Fruit fly (Drosophila melanogaster) whole organism, embryonic: ENCODE data around the gene Wdfy2.
A peak's percentile ranks its signal among the peaks of the same experiment; 100 is the strongest.

Experiments
- CG10462 ChIP-seq: fragments of 200-800 bp; sonication (Bioruptor generic); optimal IDR thresholded peaks from 2 replicates; lab custom pipeline; 2016; ENCODE audit warnings: missing biosample characterization, missing genetic modification characterization
- CG10543 ChIP-seq: fragments of 200-800 bp; sonication (Bioruptor generic); optimal IDR thresholded peaks from 3 replicates; lab custom pipeline; 2017; ENCODE audit warnings: missing biosample characterization, mild to moderate bottlenecking, missing genetic modification characterization, moderate library complexity
- CG11456 ChIP-seq: fragments of 200-800 bp; sonication (Bioruptor generic); IDR thresholded peaks from 3 replicates; pipeline ENCODE4 v1.3.6; 2022; ENCODE audit warnings: missing biosample characterization, missing genetic modification characterization
- CG11504 ChIP-seq: fragments of 200-800 bp; sonication (Bioruptor generic); optimal IDR thresholded peaks from 3 replicates; lab custom pipeline; 2019; ENCODE audit warnings: missing biosample characterization, mild to moderate bottlenecking, missing genetic modification characterization, moderate library complexity
- CG11723 ChIP-seq: fragments of 200-800 bp; sonication (Bioruptor generic); optimal IDR thresholded peaks from 2 replicates; lab custom pipeline; 2017; ENCODE audit warnings: missing biosample characterization, mild to moderate bottlenecking, missing genetic modification characterization
- CG12104 ChIP-seq: fragments of 200-800 bp; sonication (Bioruptor generic); optimal IDR thresholded peaks from 3 replicates; lab custom pipeline; 2016; ENCODE audit warnings: missing biosample characterization, missing genetic modification characterization
- CG12659 ChIP-seq: fragments of 200-800 bp; sonication (Bioruptor generic); optimal IDR thresholded peaks from 3 replicates; lab custom pipeline; 2017; ENCODE audit warnings: mild to moderate bottlenecking, missing biosample characterization, missing genetic modification reagents, missing genetic modification characterization
- CG12744 ChIP-seq: fragments of 200-800 bp; sonication (Bioruptor generic); optimal IDR thresholded peaks from 2 replicates; lab custom pipeline; 2016; ENCODE audit warnings: missing biosample characterization, missing genetic modification characterization
- CG14441 ChIP-seq: fragments of 200-800 bp; sonication (Bioruptor generic); IDR thresholded peaks from 2 replicates; pipeline ENCODE4 v1.3.6; 2022; ENCODE audit warnings: missing biosample characterization, missing genetic modification characterization
- CG15514 ChIP-seq: fragments of 200-800 bp; sonication (Bioruptor generic); optimal IDR thresholded peaks from 3 replicates; lab custom pipeline; 2017; ENCODE audit warnings: missing biosample characterization, missing genetic modification characterization, mild to moderate bottlenecking, moderate library complexity, missing genetic modification reagents
- CG1603 ChIP-seq: fragments of 200-800 bp; sonication (Bioruptor generic); optimal IDR thresholded peaks from 2 replicates; lab custom pipeline; 2019; ENCODE audit warnings: missing biosample characterization, mild to moderate bottlenecking, missing genetic modification characterization, moderate library complexity
- CG17361 ChIP-seq: fragments of 200-800 bp; sonication (Bioruptor generic); IDR thresholded peaks from 3 replicates; pipeline ENCODE4 v1.3.6; 2022; ENCODE audit warnings: missing biosample characterization, missing genetic modification characterization
- CG18599 ChIP-seq: fragments of 200-800 bp; sonication (Bioruptor generic); optimal IDR thresholded peaks from 3 replicates; lab custom pipeline; 2017; ENCODE audit warnings: missing biosample characterization, missing genetic modification characterization, mild to moderate bottlenecking, moderate library complexity, missing genetic modification reagents
- CG30403 ChIP-seq: fragments of 200-800 bp; sonication (Bioruptor generic); optimal IDR thresholded peaks from 3 replicates; lab custom pipeline; 2016; ENCODE audit warnings: missing biosample characterization, missing genetic modification characterization
- CG32772 ChIP-seq: fragments of 200-800 bp; sonication (Bioruptor generic); IDR thresholded peaks from 2 replicates; pipeline ENCODE4 v1.3.6; 2022; ENCODE audit warnings: missing biosample characterization, missing genetic modification characterization
- CG3281 ChIP-seq: fragments of 200-800 bp; sonication (Bioruptor generic); optimal IDR thresholded peaks from 3 replicates; lab custom pipeline; 2017; ENCODE audit warnings: missing biosample characterization, mild to moderate bottlenecking, missing genetic modification characterization
- CG3995 ChIP-seq: fragments of 200-800 bp; sonication (Bioruptor generic); optimal IDR thresholded peaks from 3 replicates; lab custom pipeline; 2016; ENCODE audit warnings: missing biosample characterization, missing genetic modification characterization
- CG6813 ChIP-seq: fragments of 200-800 bp; sonication (Bioruptor generic); optimal IDR thresholded peaks from 2 replicates; lab custom pipeline; 2017; ENCODE audit warnings: missing biosample characterization, missing genetic modification characterization, mild to moderate bottlenecking, moderate library complexity, missing genetic modification reagents
- CG8281 ChIP-seq: fragments of 200-800 bp; sonication (Bioruptor generic); optimal IDR thresholded peaks from 2 replicates; lab custom pipeline; 2018; ENCODE audit warnings: missing biosample characterization, mild to moderate bottlenecking, missing genetic modification characterization, moderate library complexity
- CG9727 ChIP-seq: fragments of 200-800 bp; sonication (Bioruptor generic); optimal IDR thresholded peaks from 3 replicates; lab custom pipeline; 2017; ENCODE audit warnings: missing biosample characterization, mild to moderate bottlenecking, missing genetic modification characterization
- CG9797 ChIP-seq: fragments of 200-800 bp; sonication (Bioruptor generic); optimal IDR thresholded peaks from 3 replicates; lab custom pipeline; 2018; ENCODE audit warnings: missing biosample characterization, mild to moderate bottlenecking, missing genetic modification characterization
- Camta ChIP-seq: fragments of 200-800 bp; sonication (Bioruptor generic); optimal IDR thresholded peaks from 2 replicates; lab custom pipeline; 2016; ENCODE audit warnings: missing biosample characterization, missing genetic modification characterization
- Chrac-16 ChIP-seq: fragments of 200-800 bp; sonication (Bioruptor generic); optimal IDR thresholded peaks from 3 replicates; lab custom pipeline; 2016; ENCODE audit warnings: missing biosample characterization, missing genetic modification characterization
- D ChIP-seq, 2 experiments: fragments of 200-800 bp in 1 of 2; fragments of >200 bp in 1 of 2; sonication (Bioruptor generic) in 1 of 2; optimal IDR thresholded peaks; 2 replicates in 1 of 2; 3 replicates in 1 of 2; lab custom pipeline; 2017; ENCODE audit warnings: mild to moderate bottlenecking in 1 of 2, missing biosample characterization in 1 of 2, missing genetic modification characterization in 1 of 2, missing genetic modification reagents in 1 of 2
- Dfd ChIP-seq, 2 experiments: fragments of >200 bp; optimal IDR thresholded peaks; 2 replicates each; lab custom pipeline; 2017; ENCODE audit warnings: missing biosample characterization in 2 of 2, missing genetic modification characterization in 2 of 2
- Dll ChIP-seq: fragments of 200-800 bp; sonication (Bioruptor generic); IDR thresholded peaks from 4 replicates; pipeline ENCODE4 v1.3.6; 2022; ENCODE audit warnings: missing biosample characterization, missing genetic modification characterization; ENCODE audit not compliant: partially characterized antibody
- Drgx ChIP-seq: fragments of 200-800 bp; sonication (Bioruptor generic); IDR thresholded peaks from 2 replicates; pipeline ENCODE4 v1.3.6; 2022; ENCODE audit warnings: missing biosample characterization, missing genetic modification characterization
- E2f2 ChIP-seq: fragments of 200-800 bp; sonication (Bioruptor generic); IDR thresholded peaks from 2 replicates; pipeline ENCODE4 v1.3.6; 2022; ENCODE audit warnings: missing biosample characterization, missing genetic modification characterization
- Fer1 ChIP-seq: fragments of 200-800 bp; sonication (Bioruptor generic); optimal IDR thresholded peaks from 2 replicates; lab custom pipeline; 2017; ENCODE audit warnings: missing biosample characterization, mild to moderate bottlenecking, missing genetic modification characterization
- Oaz ChIP-seq: fragments of 200-800 bp; sonication (Bioruptor generic); IDR thresholded peaks from 2 replicates; pipeline ENCODE4 v1.3.6; 2022; ENCODE audit warnings: missing biosample characterization, missing genetic modification characterization
- TFAM ChIP-seq: fragments of 200-800 bp; sonication (Bioruptor generic); optimal IDR thresholded peaks from 2 replicates; lab custom pipeline; 2017; ENCODE audit warnings: missing biosample characterization, missing genetic modification characterization, inconsistent platforms
- ab ChIP-seq: fragments of 200-800 bp; sonication (Bioruptor generic); optimal IDR thresholded peaks from 2 replicates; lab custom pipeline; 2016; ENCODE audit warnings: missing biosample characterization, missing genetic modification characterization
- bsh ChIP-seq, 2 experiments: fragments of 200-800 bp; sonication (Bioruptor generic); optimal IDR thresholded peaks; 2 replicates each; lab custom pipeline; 2017 to 2018; ENCODE audit warnings: mild to moderate bottlenecking in 2 of 2, missing biosample characterization in 2 of 2, missing genetic modification characterization in 2 of 2, moderate library complexity in 1 of 2
- cg ChIP-seq: fragments of 200-800 bp; sonication (Bioruptor generic); optimal IDR thresholded peaks from 3 replicates; lab custom pipeline; 2019; ENCODE audit warnings: missing biosample characterization, mild to moderate bottlenecking, missing genetic modification characterization, moderate library complexity
- corto ChIP-seq: fragments of 200-800 bp; sonication (Bioruptor generic); optimal IDR thresholded peaks from 2 replicates; lab custom pipeline; 2016; ENCODE audit warnings: missing biosample characterization, mild to moderate bottlenecking, missing genetic modification characterization, moderate library complexity
- dmrt99B ChIP-seq: fragments of 200-800 bp; sonication (Bioruptor generic); optimal IDR thresholded peaks from 2 replicates; lab custom pipeline; 2018; ENCODE audit warnings: missing biosample characterization, mild to moderate bottlenecking, missing genetic modification characterization, moderate library complexity
- gsb-n ChIP-seq: fragments of 200-800 bp; sonication (Bioruptor generic); optimal IDR thresholded peaks from 3 replicates; lab custom pipeline; 2018; ENCODE audit warnings: missing biosample characterization, mild to moderate bottlenecking, missing genetic modification characterization
- jing ChIP-seq: fragments of 200-800 bp; sonication (Bioruptor generic); optimal IDR thresholded peaks from 2 replicates; lab custom pipeline; 2018; ENCODE audit warnings: missing biosample characterization, mild to moderate bottlenecking, missing genetic modification characterization
- jumu ChIP-seq: fragments of 200-800 bp; sonication (Bioruptor generic); optimal IDR thresholded peaks from 3 replicates; lab custom pipeline; 2016; ENCODE audit warnings: missing biosample characterization, missing genetic modification characterization
- knrl ChIP-seq: fragments of 200-800 bp; sonication (Bioruptor generic); IDR thresholded peaks from 3 replicates; pipeline ENCODE4 v1.3.6; 2022; ENCODE audit warnings: missing biosample characterization, missing genetic modification characterization; ENCODE audit not compliant: partially characterized antibody
- lilli ChIP-seq: fragments of 200-800 bp; sonication (Bioruptor generic); optimal IDR thresholded peaks from 3 replicates; lab custom pipeline; 2016; ENCODE audit warnings: missing biosample characterization, missing genetic modification characterization
- nmo ChIP-seq: fragments of 200-800 bp; sonication (Bioruptor generic); optimal IDR thresholded peaks from 2 replicates; lab custom pipeline; 2018; ENCODE audit warnings: missing biosample characterization, mild to moderate bottlenecking, missing genetic modification characterization, moderate library complexity
- sc ChIP-seq, 3 experiments: fragments of >200 bp in 2 of 3; fragments of 200-800 bp in 1 of 3; sonication (Bioruptor generic) in 1 of 3; optimal IDR thresholded peaks; 2 replicates in 2 of 3; 3 replicates in 1 of 3; lab custom pipeline; 2017; ENCODE audit warnings: mild to moderate bottlenecking in 1 of 3, missing biosample characterization in 1 of 3, missing genetic modification characterization in 1 of 3, missing genetic modification reagents in 1 of 3
- seq ChIP-seq: fragments of 200-800 bp; sonication (Bioruptor generic); IDR thresholded peaks from 2 replicates; pipeline ENCODE4 v1.3.6; 2022; ENCODE audit warnings: missing biosample characterization, missing genetic modification characterization
- slou ChIP-seq: fragments of 200-800 bp; sonication (Bioruptor generic); optimal IDR thresholded peaks from 3 replicates; lab custom pipeline; 2016; ENCODE audit warnings: missing biosample characterization, missing genetic modification characterization
- stwl ChIP-seq: fragments of 200-800 bp; sonication (Bioruptor generic); optimal IDR thresholded peaks from 3 replicates; lab custom pipeline; 2018; ENCODE audit warnings: missing biosample characterization, mild to moderate bottlenecking, missing genetic modification characterization, moderate library complexity

Gene Wdfy2

dm6 chr2L:10387869-10388726, 35.0 kb upstream of the Wdfy2 start, which contains the start of gene da (continued):
- TF ChIP-seq Dll (GFP tag; lab: Robert Waterston, UW) (peak; percentile 46; the same call in 2 of the 4 replicates), cg (GFP tag; lab: Kevin White, UChicago) (no peak), CG3281 (GFP tag; lab: Kevin White, UChicago) (peak; percentile 10), CG17361 (GFP tag; lab: Robert Waterston, UW) (peak; percentile 58; the same call in 1 of the 3 replicates), Chrac-16 (GFP tag; lab: Kevin White, UChicago) (peak; percentile 56), CG11504 (tag; lab: Kevin White, UChicago) (peak; percentile 72), CG10462 (peak; percentile 10), CG10543 (GFP tag; lab: Kevin White, UChicago) (peak; percentile 21), CG12659 (peak; percentile 91), lilli (GFP tag; lab: Kevin White, UChicago) (peak; percentile 70), seq (no peak; the same call in 1 of the 2 replicates), CG1603 (tag; lab: Kevin White, UChicago) (peak; percentile 97), stwl (peak; percentile 65), Dfd (GFP tag; optimal IDR thresholded peaks at IDR 0.05; lab: Kevin White, UChicago) (peak in 1 of 2 experiments; percentile 43), CG8281 (no peak), E2f2 (peak; percentile 47; the same call in 1 of the 2 replicates), CG11456 (GFP tag; lab: Robert Waterston, UW) (no peak; the same call in 2 of the 3 replicates), CG11723 (GFP tag; lab: Kevin White, UChicago) (peak; percentile 77), CG9727 (GFP tag; lab: Kevin White, UChicago) (peak; percentile 40), D (optimal IDR thresholded peaks at IDR 0.05; lab: Kevin White, UChicago) (no peak), D (GFP tag; optimal IDR thresholded peaks at IDR 0.05; lab: Kevin White, UChicago) (no peak), CG12104 (GFP tag; lab: Kevin White, UChicago) (no peak), CG15514 (GFP tag; lab: Kevin White, UChicago) (peak; percentile 81), corto (GFP tag; lab: Kevin White, UChicago) (no peak), sc (optimal IDR thresholded peaks at IDR 0.05; lab: Kevin White, UChicago) (no peak), sc (GFP tag; optimal IDR thresholded peaks at IDR 0.05; lab: Kevin White, UChicago) (no peak), Camta (peak; percentile 74), CG18599 (GFP tag; lab: Kevin White, UChicago) (peak; percentile 45), CG14441 (GFP tag; lab: Robert Waterston, UW) (peak; percentile 59), nmo (GFP tag; lab: Kevin White, UChicago) (peak; percentile 73), CG3995 (peak; percentile 63), CG30403 (peak; percentile 77), dmrt99B (peak; percentile 63), CG9797 (GFP tag; lab: Kevin White, UChicago) (peak; percentile 58), CG12744 (GFP tag; lab: Kevin White, UChicago) (peak; percentile 3), TFAM (GFP tag; lab: Kevin White, UChicago) (no peak), Drgx (GFP tag; lab: Robert Waterston, UW) (peak; percentile 37; the same call in 1 of the 2 replicates), jing (no peak), Fer1 (GFP tag; lab: Kevin White, UChicago) (peak; percentile 26), gsb-n (peak; percentile 31), bsh (GFP tag; optimal IDR thresholded peaks at IDR 0.05; lab: Kevin White, UChicago) (peak in 1 of 2 experiments; percentile 58), ab (no peak), slou (no peak), CG6813 (peak; percentile 52), jumu (GFP tag; lab: Kevin White, UChicago) (peak; percentile 64), CG32772 (GFP tag; lab: Robert Waterston, UW) (no peak; the same call in 1 of the 2 replicates), knrl (GFP tag; lab: Robert Waterston, UW) (peak; percentile 50; the same call in 1 of the 3 replicates), Oaz (GFP tag; lab: Robert Waterston, UW) (no peak)
